Fruit fly (Drosophila melanogaster) whole organism, embryonic: Measurements from ENCODE around the gene CG42514.
A peak's percentile ranks its signal among the peaks of the same experiment; 100 is the strongest.

Experiments used
- CG12391 ChIP-seq: fragments of 200-800 bp; sonication (Bioruptor generic); optimal IDR thresholded peaks from 3 replicates; lab custom pipeline; 2018; ENCODE audit warnings: missing biosample characterization, mild to moderate bottlenecking, missing genetic modification characterization, moderate library complexity
- CG12769 ChIP-seq: fragments of 200-800 bp; sonication (Bioruptor generic); optimal IDR thresholded peaks from 2 replicates; lab custom pipeline; 2019; ENCODE audit warnings: missing biosample characterization, mild to moderate bottlenecking, missing genetic modification characterization, moderate library complexity
- CG13123 ChIP-seq: fragments of 200-800 bp; sonication (Bioruptor generic); optimal IDR thresholded peaks from 2 replicates; lab custom pipeline; 2016; ENCODE audit warnings: missing biosample characterization, missing genetic modification characterization
- CG13296 ChIP-seq: fragments of 200-800 bp; sonication (Bioruptor generic); optimal IDR thresholded peaks from 3 replicates; lab custom pipeline; 2018; ENCODE audit warnings: missing biosample characterization, mild to moderate bottlenecking, missing genetic modification characterization
- CG14050 ChIP-seq: fragments of 200-800 bp; sonication (Bioruptor generic); IDR thresholded peaks from 3 replicates; pipeline ENCODE4 v1.3.6; 2022; ENCODE audit warnings: missing biosample characterization, missing genetic modification characterization
- CG1529 ChIP-seq: fragments of 200-800 bp; sonication (Bioruptor generic); optimal IDR thresholded peaks from 3 replicates; lab custom pipeline; 2018; ENCODE audit warnings: missing biosample characterization, missing genetic modification characterization
- CG15479 ChIP-seq: fragments of 200-800 bp; sonication (Bioruptor generic); optimal IDR thresholded peaks from 3 replicates; lab custom pipeline; 2019; ENCODE audit warnings: missing biosample characterization, mild to moderate bottlenecking, missing genetic modification characterization, moderate library complexity
- CG17568 ChIP-seq: fragments of 200-800 bp; sonication (Bioruptor generic); optimal IDR thresholded peaks from 2 replicates; lab custom pipeline; 2018; ENCODE audit warnings: missing biosample characterization, mild to moderate bottlenecking, missing genetic modification characterization, moderate library complexity
- CG3407 ChIP-seq: fragments of 200-800 bp; sonication (Bioruptor generic); optimal IDR thresholded peaks from 2 replicates; lab custom pipeline; 2018; ENCODE audit warnings: missing biosample characterization, mild to moderate bottlenecking, missing genetic modification characterization
- CG42726 ChIP-seq: fragments of 200-800 bp; sonication (Bioruptor generic); IDR thresholded peaks from 2 replicates; pipeline ENCODE4 v1.3.6; 2022; ENCODE audit warnings: missing biosample characterization, missing genetic modification characterization; ENCODE audit not compliant: partially characterized antibody
- CG7839 ChIP-seq: fragments of 200-800 bp; sonication (Bioruptor generic); optimal IDR thresholded peaks from 3 replicates; lab custom pipeline; 2018; ENCODE audit warnings: missing biosample characterization, mild to moderate bottlenecking, missing genetic modification characterization, moderate library complexity
- CG9437 ChIP-seq: fragments of 200-800 bp; sonication (Bioruptor generic); optimal IDR thresholded peaks from 2 replicates; lab custom pipeline; 2018; ENCODE audit warnings: missing biosample characterization, mild to moderate bottlenecking, missing genetic modification characterization
- D ChIP-seq, 2 experiments: fragments of 200-800 bp in 1 of 2; fragments of >200 bp in 1 of 2; sonication (Bioruptor generic) in 1 of 2; optimal IDR thresholded peaks; 2 replicates in 1 of 2; 3 replicates in 1 of 2; lab custom pipeline; 2017; ENCODE audit warnings: mild to moderate bottlenecking in 1 of 2, missing biosample characterization in 1 of 2, missing genetic modification characterization in 1 of 2, missing genetic modification reagents in 1 of 2
- Drgx ChIP-seq: fragments of 200-800 bp; sonication (Bioruptor generic); IDR thresholded peaks from 2 replicates; pipeline ENCODE4 v1.3.6; 2022; ENCODE audit warnings: missing biosample characterization, missing genetic modification characterization
- H2.0 ChIP-seq: fragments of 200-800 bp; sonication (Bioruptor generic); IDR thresholded peaks from 2 replicates; pipeline ENCODE4 v1.3.6; 2022; ENCODE audit warnings: missing biosample characterization, missing genetic modification characterization
- Hr78 ChIP-seq, 2 experiments: fragments of 200-800 bp in 1 of 2; fragments of >200 bp in 1 of 2; sonication (Bioruptor generic) in 1 of 2; optimal IDR thresholded peaks; 2 replicates each; lab custom pipeline; 2017 to 2019; ENCODE audit warnings: missing biosample characterization in 2 of 2, missing genetic modification characterization in 2 of 2, mild to moderate bottlenecking in 1 of 2, moderate library complexity in 1 of 2
- Hsf ChIP-seq: fragments of 200-800 bp; sonication (Bioruptor generic); optimal IDR thresholded peaks from 3 replicates; lab custom pipeline; 2016; ENCODE audit warnings: missing biosample characterization, missing genetic modification characterization
- Kr ChIP-seq: fragments of 200-800 bp; sonication (Bioruptor generic); optimal IDR thresholded peaks from 2 replicates; lab custom pipeline; 2017; ENCODE audit warnings: missing biosample characterization, mild to moderate bottlenecking, missing genetic modification characterization
- Nf-YA ChIP-seq: fragments of 200-800 bp; sonication (Bioruptor generic); IDR thresholded peaks from 2 replicates; pipeline ENCODE4 v1.3.6; 2022; ENCODE audit warnings: missing biosample characterization, missing genetic modification characterization
- Nf-YC ChIP-seq: fragments of 200-800 bp; optimal IDR thresholded peaks from 3 replicates; lab custom pipeline; 2019; ENCODE audit warnings: missing biosample characterization, mild to moderate bottlenecking, missing genetic modification characterization, moderate library complexity
- PHDP ChIP-seq: fragments of 200-800 bp; sonication (Bioruptor generic); optimal IDR thresholded peaks from 3 replicates; lab custom pipeline; 2018; ENCODE audit warnings: missing biosample characterization, mild to moderate bottlenecking, missing genetic modification characterization, moderate library complexity
- Ptx1 ChIP-seq: fragments of 200-800 bp; sonication (Bioruptor generic); IDR thresholded peaks from 2 replicates; pipeline ENCODE4 v1.3.6; 2022; ENCODE audit warnings: missing biosample characterization, missing genetic modification characterization
- Side ChIP-seq: fragments of 200-800 bp; sonication (Bioruptor generic); optimal IDR thresholded peaks from 2 replicates; lab custom pipeline; 2016; ENCODE audit warnings: missing biosample characterization, missing genetic modification characterization
- Sox100B ChIP-seq: fragments of 200-800 bp; sonication (Bioruptor generic); optimal IDR thresholded peaks from 3 replicates; lab custom pipeline; 2018; ENCODE audit warnings: missing biosample characterization, mild to moderate bottlenecking, missing genetic modification characterization
- Spps ChIP-seq: fragments of 200-800 bp; sonication (Bioruptor generic); optimal IDR thresholded peaks from 2 replicates; lab custom pipeline; 2018; ENCODE audit warnings: missing biosample characterization, mild to moderate bottlenecking, missing genetic modification characterization
- Vsx1 ChIP-seq: fragments of 200-800 bp; sonication (Bioruptor generic); optimal IDR thresholded peaks from 2 replicates; lab custom pipeline; 2017; ENCODE audit warnings: missing biosample characterization, mild to moderate bottlenecking, missing genetic modification characterization, missing genetic modification reagents
- ac ChIP-seq: fragments of 200-800 bp; sonication (Bioruptor generic); optimal IDR thresholded peaks from 3 replicates; lab custom pipeline; 2017; ENCODE audit warnings: missing biosample characterization, mild to moderate bottlenecking, missing genetic modification characterization
- al ChIP-seq: fragments of 200-800 bp; sonication (Bioruptor generic); IDR thresholded peaks from 2 replicates; pipeline ENCODE4 v1.3.6; 2022; ENCODE audit warnings: missing biosample characterization, missing genetic modification characterization
- az2 ChIP-seq: fragments of 200-800 bp; sonication (Bioruptor generic); optimal IDR thresholded peaks from 3 replicates; lab custom pipeline; 2016; ENCODE audit warnings: missing biosample characterization, missing genetic modification characterization
- bab2 ChIP-seq: fragments of 200-800 bp; sonication (Bioruptor generic); optimal IDR thresholded peaks from 2 replicates; lab custom pipeline; 2016; ENCODE audit warnings: missing biosample characterization, missing genetic modification characterization
- bsh ChIP-seq, 2 experiments: fragments of 200-800 bp; sonication (Bioruptor generic); optimal IDR thresholded peaks; 2 replicates each; lab custom pipeline; 2017 to 2018; ENCODE audit warnings: mild to moderate bottlenecking in 2 of 2, missing biosample characterization in 2 of 2, missing genetic modification characterization in 2 of 2, moderate library complexity in 1 of 2
- caup ChIP-seq: fragments of 200-800 bp; sonication (Bioruptor generic); optimal IDR thresholded peaks from 3 replicates; lab custom pipeline; 2017; ENCODE audit warnings: missing biosample characterization, mild to moderate bottlenecking, missing genetic modification characterization, moderate library complexity; ENCODE audit not compliant: severe bottlenecking
- chm ChIP-seq: fragments of 200-800 bp; sonication (Bioruptor generic); IDR thresholded peaks from 2 replicates; pipeline ENCODE4 v1.3.6; 2022; ENCODE audit warnings: missing biosample characterization, missing genetic modification characterization
- ci ChIP-seq: fragments of 200-800 bp; sonication (Bioruptor generic); IDR thresholded peaks from 3 replicates; pipeline ENCODE4 v1.3.6; 2022; ENCODE audit warnings: missing biosample characterization, missing genetic modification characterization
- crol ChIP-seq: fragments of 200-800 bp; sonication (Bioruptor generic); IDR thresholded peaks from 2 replicates; pipeline ENCODE4 v1.3.6; 2022; ENCODE audit warnings: missing biosample characterization, missing genetic modification characterization
- disco-r ChIP-seq: fragments of 200-800 bp; sonication (Bioruptor generic); optimal IDR thresholded peaks from 2 replicates; lab custom pipeline; 2016; ENCODE audit warnings: missing biosample characterization, missing genetic modification characterization
- gem ChIP-seq: fragments of 200-800 bp; sonication (Bioruptor generic); optimal IDR thresholded peaks from 2 replicates; lab custom pipeline; 2019; ENCODE audit warnings: missing biosample characterization, mild to moderate bottlenecking, missing genetic modification characterization, moderate library complexity
- grau ChIP-seq: fragments of 200-800 bp; optimal IDR thresholded peaks from 3 replicates; lab custom pipeline; 2019; ENCODE audit warnings: missing biosample characterization, mild to moderate bottlenecking, missing genetic modification characterization, moderate library complexity
- grn ChIP-seq: fragments of 200-800 bp; sonication (Bioruptor generic); optimal IDR thresholded peaks from 3 replicates; lab custom pipeline; 2017; ENCODE audit warnings: missing biosample characterization, missing genetic modification characterization
- gsb-n ChIP-seq: fragments of 200-800 bp; sonication (Bioruptor generic); optimal IDR thresholded peaks from 3 replicates; lab custom pipeline; 2018; ENCODE audit warnings: missing biosample characterization, mild to moderate bottlenecking, missing genetic modification characterization
- h ChIP-seq: fragments of >200 bp; optimal IDR thresholded peaks from 2 replicates; lab custom pipeline; 2017
- nau ChIP-seq: fragments of 200-800 bp; sonication (Bioruptor generic); optimal IDR thresholded peaks from 3 replicates; lab custom pipeline; 2017; ENCODE audit warnings: missing biosample characterization, mild to moderate bottlenecking, missing genetic modification characterization, missing genetic modification reagents
- oc ChIP-seq: fragments of 200-800 bp; sonication (Bioruptor generic); optimal IDR thresholded peaks from 2 replicates; lab custom pipeline; 2018; ENCODE audit warnings: missing biosample characterization, mild to moderate bottlenecking, missing genetic modification characterization, moderate library complexity
- sd ChIP-seq: fragments of 200-800 bp; sonication (Bioruptor generic); optimal IDR thresholded peaks from 3 replicates; lab custom pipeline; 2018; ENCODE audit warnings: missing biosample characterization, mild to moderate bottlenecking, missing genetic modification characterization, moderate library complexity
- slbo ChIP-seq: fragments of 200-800 bp; sonication (Bioruptor generic); IDR thresholded peaks from 2 replicates; pipeline ENCODE4 v1.3.6; 2022; ENCODE audit warnings: missing biosample characterization, missing genetic modification characterization
- stwl ChIP-seq: fragments of 200-800 bp; sonication (Bioruptor generic); optimal IDR thresholded peaks from 3 replicates; lab custom pipeline; 2018; ENCODE audit warnings: missing biosample characterization, mild to moderate bottlenecking, missing genetic modification characterization, moderate library complexity
- tll ChIP-seq, 2 experiments: fragments of 200-800 bp in 1 of 2; fragments of >200 bp in 1 of 2; sonication (Bioruptor generic) in 1 of 2; optimal IDR thresholded peaks; 2 replicates each; lab custom pipeline; 2017 to 2019; ENCODE audit warnings: missing biosample characterization in 2 of 2, missing genetic modification characterization in 2 of 2, mild to moderate bottlenecking in 1 of 2, moderate library complexity in 1 of 2
- trem ChIP-seq: fragments of 200-800 bp; optimal IDR thresholded peaks from 3 replicates; lab custom pipeline; 2019; ENCODE audit warnings: missing biosample characterization, mild to moderate bottlenecking, missing genetic modification characterization, moderate library complexity

CG42514 gene

DNA sequence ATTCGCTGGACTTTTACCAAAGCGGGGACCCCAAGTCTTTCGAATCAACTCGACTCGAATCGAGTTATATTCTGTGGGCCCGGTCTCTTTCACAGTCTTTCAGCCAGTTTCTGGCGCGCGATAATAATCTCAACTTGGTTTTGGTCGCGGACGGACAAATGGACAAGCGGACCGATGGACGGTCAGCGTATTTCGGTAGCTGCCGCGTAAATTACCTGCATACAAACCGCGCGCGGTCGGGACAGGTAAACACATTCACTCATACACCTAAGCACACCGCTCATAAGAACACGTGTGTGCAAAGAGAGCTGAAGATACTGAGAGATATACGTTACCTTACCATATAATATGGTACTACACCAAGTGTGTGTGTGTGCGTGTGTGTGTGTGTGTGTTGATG lies 6.8 kb downstream of the CG42514 start (continued):
- no peak for TF ChIP-seq caup (GFP tag; lab: Kevin White, UChicago)
- TF ChIP-seq Hr78 (GFP tag; optimal IDR thresholded peaks at IDR 0.05; lab: Kevin White, UChicago): no peak
- TF ChIP-seq tll (GFP tag; optimal IDR thresholded peaks at IDR 0.05; lab: Kevin White, UChicago): peak in 1 of 2 experiments; percentile 84
- TF ChIP-seq stwl (tag; lab: Kevin White, UChicago): no peak
- peak; percentile 23 for TF ChIP-seq CG12769
- peak; percentile 69 for TF ChIP-seq CG15479 (GFP tag; lab: Kevin White, UChicago)
- no peak for TF ChIP-seq Hsf (GFP tag; lab: Kevin White, UChicago)
- no peak for TF ChIP-seq CG9437 (GFP tag; lab: Kevin White, UChicago)
- TF ChIP-seq grau (tag; lab: Kevin White, UChicago): no peak
- peak; percentile 4 for TF ChIP-seq sd (tag; lab: Kevin White, UChicago)
- TF ChIP-seq ac: no peak
- peak; percentile 45 for TF ChIP-seq Kr (GFP tag; lab: Kevin White, UChicago)
- TF ChIP-seq nau (GFP tag; lab: Kevin White, UChicago): no peak
- TF ChIP-seq chm (GFP tag; lab: Robert Waterston, UW): 0 out of 2 replicates have a peak, but pooled peaks have one; percentile 14
- TF ChIP-seq oc (tag; lab: Kevin White, UChicago): peak; percentile 30
- peak; percentile 88 for TF ChIP-seq grn (GFP tag; lab: Kevin White, UChicago)
- TF ChIP-seq ci (GFP tag; lab: Robert Waterston, UW): 0 out of 3 replicates have a peak, but pooled peaks have one; percentile 44
- TF ChIP-seq Vsx1 (GFP tag; lab: Kevin White, UChicago): peak; percentile 60
- no peak for TF ChIP-seq CG13123 (GFP tag; lab: Kevin White, UChicago)
- TF ChIP-seq crol (GFP tag; lab: Robert Waterston, UW): peak; percentile 50; the same call in 1 of the 2 replicates
- TF ChIP-seq D (optimal IDR thresholded peaks at IDR 0.05; lab: Kevin White, UChicago): peak; percentile 37
- no peak for TF ChIP-seq D (GFP tag; optimal IDR thresholded peaks at IDR 0.05; lab: Kevin White, UChicago)
- TF ChIP-seq az2: no peak
- TF ChIP-seq Drgx (GFP tag; lab: Robert Waterston, UW): no peak
- no peak for TF ChIP-seq Spps

DNA sequence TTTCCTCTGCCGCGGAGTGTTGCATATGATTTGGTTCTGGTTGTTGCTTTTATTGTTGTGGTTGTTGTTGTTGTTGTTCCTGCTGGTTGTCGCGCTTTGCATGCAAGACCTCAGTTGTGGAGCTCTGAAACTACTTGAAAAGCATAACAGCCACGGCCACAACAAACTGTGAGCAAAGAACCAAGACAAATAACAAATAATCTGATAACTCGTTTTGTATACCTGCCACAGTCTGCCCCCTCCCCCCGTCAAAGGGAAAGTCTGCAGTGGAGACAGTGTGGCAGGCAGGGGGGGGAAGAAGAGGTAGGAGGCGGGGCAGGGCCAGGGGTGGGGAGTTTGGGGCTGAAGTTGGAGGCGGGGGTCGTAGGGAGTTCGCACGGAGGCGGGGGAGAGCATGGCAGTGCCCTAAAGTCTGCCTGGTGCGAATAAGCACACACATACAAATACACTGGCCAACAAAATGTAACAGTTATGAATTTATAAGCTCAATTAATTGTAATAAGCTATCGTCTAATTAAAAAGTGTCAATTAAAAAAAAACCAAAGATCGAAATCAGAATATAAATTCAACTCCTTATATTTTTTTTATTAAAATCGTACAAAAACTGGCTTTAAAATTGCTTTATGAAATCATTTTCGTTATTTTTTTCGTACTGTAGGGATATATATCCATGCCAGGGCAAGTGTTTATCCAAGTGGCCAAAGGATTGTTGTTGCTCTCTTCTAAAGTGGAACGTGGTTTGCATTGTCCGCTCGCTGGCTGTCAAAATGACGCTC lies 7.4 kb downstream of the CG42514 start:
- TF ChIP-seq Nf-YA (GFP tag; lab: Robert Waterston, UW): no peak
- no peak for TF ChIP-seq CG17568 (GFP tag; lab: Kevin White, UChicago)
- TF ChIP-seq CG12391 (tag; lab: Kevin White, UChicago): peak; percentile 50
- no peak for TF ChIP-seq CG3407 (GFP tag; lab: Kevin White, UChicago)
- TF ChIP-seq bsh (GFP tag; optimal IDR thresholded peaks at IDR 0.05; lab: Kevin White, UChicago): peak; percentile 30 to 41
- TF ChIP-seq slbo (GFP tag; lab: Robert Waterston, UW): no peak
- TF ChIP-seq disco-r: no peak
- TF ChIP-seq CG14050 (GFP tag; lab: Robert Waterston, UW): no peak
- peak; percentile 34 for TF ChIP-seq gsb-n (tag; lab: Kevin White, UChicago)
- TF ChIP-seq Side (GFP tag; lab: Kevin White, UChicago): no peak
- TF ChIP-seq bab2 (GFP tag; lab: Kevin White, UChicago): peak; percentile 3
- TF ChIP-seq Ptx1 (GFP tag; lab: Robert Waterston, UW): peak; percentile 40; the same call in 1 of the 2 replicates
- TF ChIP-seq trem (tag; lab: Kevin White, UChicago): peak; percentile 15
- TF ChIP-seq Sox100B (GFP tag; lab: Kevin White, UChicago): peak; percentile 36
- TF ChIP-seq CG42726: no peak
- TF ChIP-seq Nf-YC (tag; lab: Kevin White, UChicago): no peak
- no peak for TF ChIP-seq h (lab: Kevin White, UChicago)
- TF ChIP-seq CG13296: no peak
- TF ChIP-seq CG7839: peak; percentile 53
- TF ChIP-seq al (GFP tag; lab: Robert Waterston, UW): no peak
- peak; percentile 31 for TF ChIP-seq CG1529 (GFP tag; lab: Kevin White, UChicago)
- no peak for TF ChIP-seq H2.0 (GFP tag; lab: Robert Waterston, UW)
- peak; percentile 76 for TF ChIP-seq gem (tag; lab: Kevin White, UChicago)
- peak; percentile 4 for TF ChIP-seq PHDP
